Worm (Caenorhabditis elegans): Measurements from ENCODE around the gene ceh-1.

ceh-1 gene

DNA sequence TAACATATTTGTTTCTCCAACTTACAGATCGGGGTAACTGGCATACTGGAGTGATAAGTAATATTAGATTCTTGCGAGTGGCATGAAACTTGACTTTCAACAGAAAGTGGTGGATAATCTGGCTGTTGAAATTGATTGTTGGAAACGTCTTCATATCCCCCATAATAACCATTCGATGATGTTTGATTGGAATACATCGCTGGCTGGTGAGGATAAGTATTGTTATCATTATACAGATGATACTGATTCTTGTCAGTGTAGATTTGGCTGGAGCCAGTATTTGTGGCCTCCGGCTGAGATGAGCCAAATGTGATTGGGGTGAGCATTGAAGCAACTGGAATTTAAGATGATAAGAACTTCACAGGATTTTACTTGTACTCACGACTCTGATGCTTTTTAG is 38.9 kb downstream of the ceh-1 start:
- TF ChIP-seq jun-1 (tag; optimal IDR thresholded peaks at IDR 0.05) = no peak
- TF ChIP-seq lin-15B (tag; optimal IDR thresholded peaks at IDR 0.05) = no peak
- no peak for TF ChIP-seq nfya-1 (tag; optimal IDR thresholded peaks at IDR 0.05; ENCODE audit: insufficient read depth)
- no peak for TF ChIP-seq ceh-16 (tag; optimal IDR thresholded peaks at IDR 0.05)
- TF ChIP-seq nhr-25 (tag; optimal IDR thresholded peaks at IDR 0.05) = no peak
- no peak for TF ChIP-seq ZK546.5 (tag; optimal IDR thresholded peaks at IDR 0.05)
- no peak for TF ChIP-seq tbx-2 (tag; optimal IDR thresholded peaks at IDR 0.05)
- no peak for TF ChIP-seq pha-4 (tag; optimal IDR thresholded peaks at IDR 0.05)
- TF ChIP-seq elt-2 (tag; optimal IDR thresholded peaks at IDR 0.05) = no peak
- no peak for TF ChIP-seq ceh-82 (tag; optimal IDR thresholded peaks at IDR 0.05)
- TF ChIP-seq skn-1 (tag; optimal IDR thresholded peaks at IDR 0.05) = no peak
- no peak for TF ChIP-seq nhr-76 (tag; optimal IDR thresholded peaks at IDR 0.05)
- TF ChIP-seq fos-1 (tag; optimal IDR thresholded peaks at IDR 0.05) = no peak
- no peak for TF ChIP-seq egl-27 (tag; optimal IDR thresholded peaks at IDR 0.05)
- no peak for TF ChIP-seq nhr-77 (tag; optimal IDR thresholded peaks at IDR 0.05)
- TF ChIP-seq ztf-4 (tag; optimal IDR thresholded peaks at IDR 0.05) = no peak
- no peak for TF ChIP-seq nhr-43 (tag; optimal IDR thresholded peaks at IDR 0.05; ENCODE audit: poor library complexity, severe bottlenecking)
- TF ChIP-seq ceh-28 (tag; optimal IDR thresholded peaks at IDR 0.05) = no peak

DNA sequence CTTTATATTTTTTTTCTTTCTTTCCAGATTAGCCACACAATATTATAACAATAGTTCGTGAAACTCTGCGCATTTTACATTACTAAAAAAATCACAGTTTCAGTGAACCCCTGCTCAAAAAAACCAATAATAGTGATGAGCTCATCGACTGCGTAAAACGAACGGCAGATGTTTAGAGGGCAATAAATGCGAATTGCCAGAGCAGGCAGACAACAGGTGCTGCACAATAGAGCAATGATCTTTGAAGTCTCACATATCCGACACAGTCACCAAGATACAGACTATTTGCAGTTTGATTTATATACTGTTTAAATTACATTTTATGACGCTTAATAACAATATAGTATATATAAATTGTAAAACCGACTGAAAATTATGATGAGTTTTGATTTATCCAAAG is 44.3 kb downstream of the ceh-1 start:
- peak; percentile 23 for TF ChIP-seq egl-5 (tag; optimal IDR thresholded peaks at IDR 0.05)
- no peak for TF ChIP-seq ama-1 (optimal IDR thresholded peaks at IDR 0.05)
- TF ChIP-seq nhr-23 (tag; optimal IDR thresholded peaks at IDR 0.05) = no peak

DNA sequence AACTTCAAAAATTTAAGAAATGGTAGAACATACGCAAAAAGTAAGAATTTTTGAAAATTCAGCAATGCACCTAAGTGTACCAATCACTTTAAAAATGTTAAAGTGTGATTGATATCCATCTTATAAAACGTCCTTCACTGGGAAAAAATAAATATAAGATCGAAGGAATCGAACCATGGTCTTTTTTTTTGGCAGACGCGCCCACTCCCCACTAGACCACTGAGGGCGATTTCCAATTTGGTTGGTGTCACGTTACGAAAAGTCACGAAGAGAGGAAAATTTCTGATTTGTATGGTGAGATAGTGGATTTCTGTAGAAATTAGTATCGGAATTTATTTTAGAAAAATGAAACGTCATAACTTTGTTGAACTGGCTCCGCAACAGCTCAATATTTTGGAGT is 46.7 kb downstream of the ceh-1 start:
- no peak for TF ChIP-seq hmg-11 (tag; optimal IDR thresholded peaks at IDR 0.05)
- no peak for TF ChIP-seq elt-2 (tag; optimal IDR thresholded peaks at IDR 0.05)
- TF ChIP-seq fos-1 (tag; optimal IDR thresholded peaks at IDR 0.05) = no peak
- no peak for TF ChIP-seq ZK546.5 (tag; optimal IDR thresholded peaks at IDR 0.05)
- TF ChIP-seq nhr-11 (tag; optimal IDR thresholded peaks at IDR 0.05) = no peak
- TF ChIP-seq nhr-43 (tag; optimal IDR thresholded peaks at IDR 0.05; ENCODE audit: poor library complexity, severe bottlenecking) = no peak
- TF ChIP-seq tbx-2 (tag; optimal IDR thresholded peaks at IDR 0.05) = no peak
- TF ChIP-seq nhr-25 (tag; optimal IDR thresholded peaks at IDR 0.05) = no peak
- no peak for TF ChIP-seq pqm-1 (tag; optimal IDR thresholded peaks at IDR 0.05)
- no peak for TF ChIP-seq nhr-12 (tag; optimal IDR thresholded peaks at IDR 0.05)

DNA sequence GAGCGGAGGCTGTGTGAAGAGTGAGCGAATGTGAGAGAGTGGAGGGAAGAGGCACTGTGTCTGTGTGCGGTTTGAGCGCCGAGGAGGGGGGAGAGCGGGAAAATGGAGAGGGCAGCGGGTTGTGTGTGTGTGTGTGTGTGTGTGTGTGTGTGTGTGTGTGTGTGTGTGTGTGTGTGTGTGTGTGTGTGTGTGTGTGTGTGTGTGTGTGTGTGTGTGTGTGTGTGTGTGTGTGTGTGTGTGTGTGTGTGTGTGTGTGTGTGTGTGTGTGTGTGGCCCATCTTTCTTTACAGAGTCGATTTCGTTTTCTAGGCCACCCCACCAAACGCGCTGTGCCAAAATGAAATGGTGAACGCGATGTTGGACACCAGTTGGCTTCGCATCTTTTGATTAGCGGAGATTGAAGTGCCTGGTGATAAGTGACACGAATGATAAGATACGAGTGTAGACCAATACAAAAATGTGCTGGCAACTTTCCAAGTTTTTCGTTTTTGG is 47.5 kb downstream of the ceh-1 start:
- TF ChIP-seq nfya-1 (tag; optimal IDR thresholded peaks at IDR 0.05; ENCODE audit: insufficient read depth) (peak; percentile 53), nhr-25 (tag; optimal IDR thresholded peaks at IDR 0.05) (peak; percentile 86), elt-2 (tag; optimal IDR thresholded peaks at IDR 0.05) (peak; percentile 93), lsy-12 (tag; optimal IDR thresholded peaks at IDR 0.05) (peak; percentile 95), nhr-43 (tag; optimal IDR thresholded peaks at IDR 0.05; ENCODE audit: poor library complexity, severe bottlenecking) (peak; percentile 80), pha-4 (tag; optimal IDR thresholded peaks at IDR 0.05) (peak; percentile 34), tbx-2 (tag; optimal IDR thresholded peaks at IDR 0.05) (peak; percentile 14), pqm-1 (tag; optimal IDR thresholded peaks at IDR 0.05) (peak; percentile 5), hmg-11 (tag; optimal IDR thresholded peaks at IDR 0.05) (peak; percentile 72), lin-39 (tag; optimal IDR thresholded peaks at IDR 0.05) (peak; percentile 77), nhr-23 (tag; optimal IDR thresholded peaks at IDR 0.05) (peak; percentile 8), lin-15B (tag; optimal IDR thresholded peaks at IDR 0.05) (peak; percentile 42), elt-1 (tag; optimal IDR thresholded peaks at IDR 0.05) (peak; percentile 12), jun-1 (tag; optimal IDR thresholded peaks at IDR 0.05) (peak; percentile 70), zag-1 (tag; optimal IDR thresholded peaks at IDR 0.05) (peak; percentile 41)

DNA sequence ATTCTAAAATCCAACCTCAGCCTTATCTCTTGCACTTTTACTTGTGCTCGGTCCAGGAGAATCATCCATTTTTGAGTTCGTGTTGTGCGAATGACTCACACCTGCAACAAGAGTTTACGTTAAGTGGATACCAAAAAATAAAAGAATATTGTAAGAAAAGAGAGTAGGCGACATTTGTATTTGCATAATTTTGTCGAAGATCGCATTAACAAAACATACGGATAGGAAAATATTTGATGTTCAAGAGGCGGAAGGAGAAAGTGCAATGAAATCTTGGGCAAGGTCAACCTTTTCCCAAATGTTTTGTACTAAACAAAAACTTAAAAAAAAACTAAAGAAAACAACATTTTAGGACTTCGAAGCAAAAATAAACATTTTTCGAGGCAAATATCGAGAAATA is 48.1 kb downstream of the ceh-1 start, which contains the start of gene spat-3:
Gene spat-3 (minus strand): TSS at position 101 of the 400 bp plus-strand sequence.
- TF ChIP-seq ama-1 (optimal IDR thresholded peaks at IDR 0.05) = no peak

DNA sequence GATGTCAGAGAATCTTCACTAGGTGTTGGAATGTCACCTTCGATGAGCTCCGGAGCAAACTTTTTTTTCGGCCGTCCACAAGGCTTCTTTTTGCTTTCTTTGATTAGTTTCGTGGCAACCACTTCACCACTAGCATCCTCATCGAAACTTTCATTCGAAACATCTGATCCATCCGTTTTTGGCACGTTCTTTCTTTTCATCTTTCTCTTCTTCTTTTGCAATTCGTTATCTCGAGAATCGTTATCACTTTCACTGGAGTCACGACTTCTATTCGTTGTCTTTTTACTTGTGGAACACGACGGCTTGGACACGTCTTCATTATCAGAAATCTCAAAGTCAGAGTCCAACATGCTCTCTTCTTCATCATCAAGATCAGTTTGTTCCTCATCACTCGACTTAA is 49.8 kb downstream of the ceh-1 start:
- TF ChIP-seq ztf-4 (tag; optimal IDR thresholded peaks at IDR 0.05) = no peak
- TF ChIP-seq ceh-82 (tag; optimal IDR thresholded peaks at IDR 0.05) = no peak
- no peak for TF ChIP-seq snpc-4 (tag; optimal IDR thresholded peaks at IDR 0.05)
- TF ChIP-seq fkh-2 (tag; optimal IDR thresholded peaks at IDR 0.05) = no peak
- no peak for TF ChIP-seq zag-1 (tag; optimal IDR thresholded peaks at IDR 0.05)
- no peak for TF ChIP-seq aly-2 (tag; optimal IDR thresholded peaks at IDR 0.05)
- no peak for TF ChIP-seq lin-15B (tag; optimal IDR thresholded peaks at IDR 0.05)
- no peak for TF ChIP-seq hmg-11 (tag; optimal IDR thresholded peaks at IDR 0.05)
- TF ChIP-seq nhr-28 (tag; optimal IDR thresholded peaks at IDR 0.05) = no peak
- TF ChIP-seq ceh-16 (tag; optimal IDR thresholded peaks at IDR 0.05) = no peak
- TF ChIP-seq nhr-77 (tag; optimal IDR thresholded peaks at IDR 0.05) = no peak
- TF ChIP-seq lin-39 (tag; optimal IDR thresholded peaks at IDR 0.05) = no peak
- TF ChIP-seq ZK546.5 (tag; optimal IDR thresholded peaks at IDR 0.05) = no peak
- no peak for TF ChIP-seq nfya-1 (tag; optimal IDR thresholded peaks at IDR 0.05; ENCODE audit: insufficient read depth)

Data from whole organism, L3 larva.